Worm (Caenorhabditis elegans): ENCODE results near the gene nhr-86.
A peak's percentile ranks its signal among the peaks of the same experiment; 100 is the strongest.

The nhr-86 gene

ce11 chrV:2066780-2067179 lies at the start of gene nhr-86:
Gene nhr-86, minus strand, starts transcription at chrV:2066850.
- TF ChIP-seq hpl-2 (GFP tag; optimal IDR thresholded peaks at IDR 0.05) (no peak), lir-3 (tag; optimal IDR thresholded peaks at IDR 0.05; ENCODE audit: poor library complexity) (no peak), nhr-85 (tag) (peak; percentile 31), skn-1 (tag; optimal IDR thresholded peaks at IDR 0.05) (peak; percentile 22), unc-130 (tag; optimal IDR thresholded peaks at IDR 0.05) (no peak), nhr-77 (tag; optimal IDR thresholded peaks at IDR 0.05) (no peak), snu-23 (GFP tag; optimal IDR thresholded peaks at IDR 0.05) (peak; percentile 39), nhr-19 (GFP tag; conservative IDR thresholded peaks at IDR 0.05) (no peak), C04F5.9 (tag; optimal IDR thresholded peaks at IDR 0.05) (no peak), isw-1 (GFP tag; IDR thresholded peaks at IDR 0.05) (no peak), irx-1 (tag; optimal IDR thresholded peaks at IDR 0.05) (no peak), nhr-20 (tag; optimal IDR thresholded peaks at IDR 0.05) (peak; percentile 27), lin-35 (GFP tag; optimal IDR thresholded peaks at IDR 0.05) (peak in 1 of 2 experiments; percentile 33), swsn-7 (tag; optimal IDR thresholded peaks at IDR 0.05) (no peak), efl-1 (optimal IDR thresholded peaks at IDR 0.05) (no peak), efl-1 (GFP tag; optimal IDR thresholded peaks at IDR 0.05 in 1 of 2) (no peak), egl-27 (tag; optimal IDR thresholded peaks at IDR 0.05) (no peak), zip-4 (GFP tag; optimal IDR thresholded peaks at IDR 0.05) (no peak), blmp-1 (tag; optimal IDR thresholded peaks at IDR 0.05) (peak; percentile 54)

DNA sequence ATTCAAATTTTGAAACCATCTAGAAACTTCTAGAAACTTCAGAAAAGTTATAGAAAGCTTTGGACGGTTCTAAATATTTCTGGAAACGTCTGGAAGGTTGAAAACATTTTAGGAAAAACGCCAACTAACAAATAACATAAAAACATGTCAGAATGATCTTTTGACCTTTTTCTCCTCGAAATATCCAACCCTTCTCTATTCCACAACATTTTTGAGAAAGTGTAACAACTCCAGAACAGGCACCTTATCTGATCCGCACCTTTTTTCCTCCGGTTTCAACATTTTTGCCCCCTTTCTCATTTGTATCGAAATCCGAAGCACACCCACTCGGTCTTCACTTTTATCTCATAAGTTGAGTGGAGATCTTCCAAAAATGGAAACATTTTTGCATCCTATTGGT lies 43.7 kb upstream of the nhr-86 start, which contains the start of gene F22F7.3:
Gene F22F7.3 (plus strand): TSS at position 301 of the 400 bp plus-strand sequence.
- no peak for TF ChIP-seq alr-1 (tag; optimal IDR thresholded peaks at IDR 0.05; ENCODE audit: borderline replicate concordance)
- no peak for TF ChIP-seq efl-1 (optimal IDR thresholded peaks at IDR 0.05)
- peak in 1 of 2 experiments; percentile 66 for TF ChIP-seq efl-1 (GFP tag; optimal IDR thresholded peaks at IDR 0.05 in 1 of 2)
- TF ChIP-seq blmp-1 (tag; optimal IDR thresholded peaks at IDR 0.05): peak; percentile 34
- TF ChIP-seq mab-9 (GFP tag; IDR thresholded peaks at IDR 0.05): no peak

DNA sequence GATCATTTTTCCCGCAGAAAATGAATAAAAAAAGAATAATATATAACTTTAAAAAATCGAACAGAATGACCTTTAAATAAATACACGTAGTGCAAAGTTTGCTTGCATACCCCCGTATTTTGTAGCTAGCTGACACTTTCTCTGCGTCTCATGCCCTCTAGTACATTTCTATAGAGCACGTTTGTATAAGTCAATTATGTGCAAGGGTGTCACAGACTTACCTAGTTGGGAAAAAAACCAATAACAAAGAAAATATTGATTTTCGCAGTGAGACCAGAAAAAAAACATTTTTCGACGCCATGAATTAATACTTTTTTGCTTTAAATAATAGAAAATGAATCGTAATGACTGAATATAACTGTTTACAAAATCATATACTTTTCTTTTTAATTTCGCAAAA lies 42.6 kb upstream of the nhr-86 start, which contains the start of gene ckb-4:
Gene ckb-4 (minus strand): TSS at position 140 of the 400 bp plus-strand sequence.
- TF ChIP-seq ets-5 (GFP tag; IDR thresholded peaks at IDR 0.05): no peak
- no peak for TF ChIP-seq unc-86 (tag; optimal IDR thresholded peaks at IDR 0.05)
- no peak for TF ChIP-seq ceh-88 (GFP tag; IDR thresholded peaks at IDR 0.05)
- TF ChIP-seq nhr-85 (tag): peak; percentile 47
- peak in 1 of 3 experiments; percentile 46 for TF ChIP-seq ceh-82 (tag; optimal IDR thresholded peaks at IDR 0.05)
- peak; percentile 30 for TF ChIP-seq C16A3.4 (tag; optimal IDR thresholded peaks at IDR 0.05)
- peak; percentile 16 for TF ChIP-seq blmp-1 (tag; optimal IDR thresholded peaks at IDR 0.05)
- no peak for TF ChIP-seq ceh-8 (GFP tag; optimal IDR thresholded peaks at IDR 0.05)
- TF ChIP-seq mef-2 (tag; optimal IDR thresholded peaks at IDR 0.05): no peak
- peak; percentile 15 for TF ChIP-seq nhr-77 (tag; optimal IDR thresholded peaks at IDR 0.05)
- TF ChIP-seq nhr-20 (tag; optimal IDR thresholded peaks at IDR 0.05): peak; percentile 42
- TF ChIP-seq dpl-1 (GFP tag; optimal IDR thresholded peaks at IDR 0.05): peak; percentile 9 to 69 (median 29)
- no peak for TF ChIP-seq nhr-76 (tag; optimal IDR thresholded peaks at IDR 0.05)
- TF ChIP-seq efl-1 (optimal IDR thresholded peaks at IDR 0.05): peak; percentile 59 to 70
- peak; percentile 54 to 85 for TF ChIP-seq efl-1 (GFP tag; optimal IDR thresholded peaks at IDR 0.05 in 1 of 2)
- peak; percentile 13 for TF ChIP-seq lin-13 (GFP tag; optimal IDR thresholded peaks at IDR 0.05)
- peak; percentile 11 for TF ChIP-seq skn-1 (tag; optimal IDR thresholded peaks at IDR 0.05)
- peak; percentile 11 for TF ChIP-seq vab-15 (tag; optimal IDR thresholded peaks at IDR 0.05)
- TF ChIP-seq lin-15B (tag; optimal IDR thresholded peaks at IDR 0.05): peak; percentile 41
- TF ChIP-seq sup-37 (GFP tag; optimal IDR thresholded peaks at IDR 0.05): no peak
- TF ChIP-seq hlh-17 (GFP tag; optimal IDR thresholded peaks at IDR 0.05; ENCODE audit: borderline replicate concordance): no peak
- TF ChIP-seq xbp-1 (tag; optimal IDR thresholded peaks at IDR 0.05): peak; percentile 26
- no peak for TF ChIP-seq elt-3 (tag; optimal IDR thresholded peaks at IDR 0.05)
- peak; percentile 5 for TF ChIP-seq rnt-1 (tag; optimal IDR thresholded peaks at IDR 0.05)
- TF ChIP-seq lin-35 (GFP tag; optimal IDR thresholded peaks at IDR 0.05): peak; percentile 48 to 66
- no peak for TF ChIP-seq dsc-1 (tag; optimal IDR thresholded peaks at IDR 0.05)
